Fruit fly (Drosophila melanogaster): ENCODE measurements around the gene drn.

Gene drn

dm6 chr3R:9334592-9335518 is 5.2 kb upstream of the drn start, which contains the start of the genes Aduk and pasi2:
Aduk (minus strand) TSS chr3R:9334714.
pasi2 (plus strand) TSS chr3R:9335170.
- no peak for TF ChIP-seq Dfd (GFP tag; optimal IDR thresholded peaks at IDR 0.05)
- TF ChIP-seq CG9705 (GFP tag; optimal IDR thresholded peaks at IDR 0.05) = no peak
- TF ChIP-seq br (GFP tag; optimal IDR thresholded peaks at IDR 0.05) = no peak
- TF ChIP-seq dl (GFP tag; optimal IDR thresholded peaks at IDR 0.05; ENCODE audit: insufficient read depth in 1 of 2, partially characterized antibody in 2 of 2) = no peak
- TF ChIP-seq Hr78 (GFP tag; optimal IDR thresholded peaks at IDR 0.05) = no peak
- TF ChIP-seq Jra (GFP tag; optimal IDR thresholded peaks at IDR 0.05) = no peak
- TF ChIP-seq CG32264 (GFP tag; optimal IDR thresholded peaks at IDR 0.05) = no peak
- no peak for TF ChIP-seq ey (GFP tag; optimal IDR thresholded peaks at IDR 0.05)
- no peak for TF ChIP-seq sage (GFP tag; optimal IDR thresholded peaks at IDR 0.05)
- peak; percentile 7 for TF ChIP-seq psq (GFP tag; optimal IDR thresholded peaks at IDR 0.05)
- TF ChIP-seq rgr (GFP tag; optimal IDR thresholded peaks at IDR 0.05) = peak; percentile 20
- TF ChIP-seq h (GFP tag; optimal IDR thresholded peaks at IDR 0.05) = no peak
- no peak for TF ChIP-seq Myc (optimal IDR thresholded peaks at IDR 0.05)
- TF ChIP-seq woc (GFP tag; optimal IDR thresholded peaks at IDR 0.05) = peak; percentile 40
- no peak for TF ChIP-seq sv (GFP tag; optimal IDR thresholded peaks at IDR 0.05)
- no peak for TF ChIP-seq brk (GFP tag; optimal IDR thresholded peaks at IDR 0.05)
- TF ChIP-seq usp (GFP tag; optimal IDR thresholded peaks at IDR 0.05) = no peak
- no peak for TF ChIP-seq foxo (GFP tag; optimal IDR thresholded peaks at IDR 0.05)
- TF ChIP-seq OdsH (GFP tag; optimal IDR thresholded peaks at IDR 0.05) = peak; percentile 3
- TF ChIP-seq pan (optimal IDR thresholded peaks at IDR 0.05) = no peak
- no peak for TF ChIP-seq jim (GFP tag; optimal IDR thresholded peaks at IDR 0.05)
- TF ChIP-seq fru (GFP tag; optimal IDR thresholded peaks at IDR 0.05) = no peak
- TF ChIP-seq Hr83 (GFP tag; optimal IDR thresholded peaks at IDR 0.05; ENCODE audit: poor library complexity, severe bottlenecking) = no peak
- no peak for TF ChIP-seq N (GFP tag; optimal IDR thresholded peaks at IDR 0.05)
- TF ChIP-seq dsf (GFP tag; optimal IDR thresholded peaks at IDR 0.05; ENCODE audit: borderline replicate concordance) = no peak
- no peak for TF ChIP-seq GATAd (GFP tag; optimal IDR thresholded peaks at IDR 0.05)
- no peak for TF ChIP-seq CrebA (GFP tag; optimal IDR thresholded peaks at IDR 0.05; ENCODE audit: borderline replicate concordance)
- peak; percentile 33 for TF ChIP-seq Sp1 (GFP tag; optimal IDR thresholded peaks at IDR 0.05)
- TF ChIP-seq Vsx2 (GFP tag; optimal IDR thresholded peaks at IDR 0.05; ENCODE audit: partially characterized antibody) = peak; percentile 2
- TF ChIP-seq dmrt93B (GFP tag; optimal IDR thresholded peaks at IDR 0.05) = no peak
- TF ChIP-seq Hnf4 (GFP tag; optimal IDR thresholded peaks at IDR 0.05) = peak; percentile 43
- peak; percentile 5 for TF ChIP-seq tai (GFP tag; optimal IDR thresholded peaks at IDR 0.05)
- peak; percentile 15 for TF ChIP-seq HLH106 (tag; optimal IDR thresholded peaks at IDR 0.05)
- TF ChIP-seq Rel (GFP tag; optimal IDR thresholded peaks at IDR 0.05) = no peak
- TF ChIP-seq Rel (tag; optimal IDR thresholded peaks at IDR 0.05) = peak; percentile 13
- TF ChIP-seq Mio (GFP tag; optimal IDR thresholded peaks at IDR 0.05) = no peak
- TF ChIP-seq Dif (GFP tag; optimal IDR thresholded peaks at IDR 0.05; ENCODE audit: partially characterized antibody) = no peak
- TF ChIP-seq lola (GFP tag; optimal IDR thresholded peaks at IDR 0.05) = no peak
- TF ChIP-seq Abd-B (GFP tag; optimal IDR thresholded peaks at IDR 0.05) = no peak

dm6 chr3R:9337402-9338254 is 2.4 kb upstream of the drn start:
- TF ChIP-seq Jra (GFP tag; optimal IDR thresholded peaks at IDR 0.05) = no peak
- no peak for TF ChIP-seq Rel (GFP tag; optimal IDR thresholded peaks at IDR 0.05)
- TF ChIP-seq Rel (tag; optimal IDR thresholded peaks at IDR 0.05) = peak; percentile 94

All from whole organism, wandering third instar larva.